Fruit fly (Drosophila melanogaster) whole organism, embryonic: ENCODE data around the gene Sf3a2.

Source experiments
- Abd-B ChIP-seq: fragments of 200-800 bp; sonication (Bioruptor generic); optimal IDR thresholded peaks from 2 replicates; lab custom pipeline; 2018; ENCODE audit warnings: missing biosample characterization, mild to moderate bottlenecking, missing genetic modification characterization, moderate library complexity
- Adf1 ChIP-seq: fragments of 200-800 bp; sonication (Bioruptor generic); IDR thresholded peaks from 2 replicates; pipeline ENCODE4 v1.3.6; 2022; ENCODE audit warnings: missing biosample characterization, missing genetic modification characterization
- Atf6 ChIP-seq: fragments of 200-800 bp; sonication (Bioruptor generic); IDR thresholded peaks from 2 replicates; pipeline ENCODE4 v1.3.6; 2022; ENCODE audit warnings: missing biosample characterization, missing genetic modification characterization
- BEAF-32 ChIP-seq: fragments of 200-800 bp; sonication (Bioruptor generic); optimal IDR thresholded peaks from 3 replicates; lab custom pipeline; 2017; ENCODE audit warnings: missing biosample characterization, missing genetic modification characterization, mild to moderate bottlenecking, moderate library complexity, missing genetic modification reagents
- CG10147 ChIP-seq: fragments of 200-800 bp; sonication (Bioruptor generic); optimal IDR thresholded peaks from 2 replicates; lab custom pipeline; 2019; ENCODE audit warnings: missing biosample characterization, mild to moderate bottlenecking, missing genetic modification characterization, moderate library complexity
- CG10267 ChIP-seq: fragments of 200-800 bp; sonication (Bioruptor generic); optimal IDR thresholded peaks from 2 replicates; lab custom pipeline; 2018; ENCODE audit warnings: missing biosample characterization, mild to moderate bottlenecking, missing genetic modification characterization, moderate library complexity
- CG12155 ChIP-seq: fragments of 200-800 bp; sonication (Bioruptor generic); optimal IDR thresholded peaks from 3 replicates; lab custom pipeline; 2016; ENCODE audit warnings: missing biosample characterization, missing genetic modification characterization
- CG12219 ChIP-seq: fragments of 200-800 bp; sonication (Bioruptor generic); optimal IDR thresholded peaks from 3 replicates; lab custom pipeline; 2018; ENCODE audit warnings: missing biosample characterization, mild to moderate bottlenecking, missing genetic modification characterization
- CG1233 ChIP-seq: fragments of 200-800 bp; sonication (Bioruptor generic); optimal IDR thresholded peaks from 4 replicates; lab custom pipeline; 2018; ENCODE audit warnings: missing biosample characterization, mild to moderate bottlenecking, missing genetic modification characterization
- CG15073 ChIP-seq: fragments of 200-800 bp; sonication (Bioruptor generic); optimal IDR thresholded peaks from 2 replicates; lab custom pipeline; 2016; ENCODE audit warnings: missing biosample characterization, missing genetic modification characterization
- CG16779 ChIP-seq: fragments of 200-800 bp; sonication (Bioruptor generic); IDR thresholded peaks from 2 replicates; pipeline ENCODE4 v1.3.6; 2022; ENCODE audit warnings: missing biosample characterization, missing genetic modification characterization
- CG17186 ChIP-seq: fragments of 200-800 bp; sonication (Bioruptor generic); optimal IDR thresholded peaks from 3 replicates; lab custom pipeline; 2017; ENCODE audit warnings: missing biosample characterization, missing genetic modification reagents, missing genetic modification characterization
- CG17612 ChIP-seq: fragments of 200-800 bp; sonication (Bioruptor generic); IDR thresholded peaks from 2 replicates; pipeline ENCODE4 v1.3.6; 2022; ENCODE audit warnings: missing biosample characterization, missing genetic modification characterization
- CG1832 ChIP-seq: fragments of 200-800 bp; sonication (Bioruptor generic); optimal IDR thresholded peaks from 2 replicates; lab custom pipeline; 2017; ENCODE audit warnings: missing biosample characterization, mild to moderate bottlenecking, missing genetic modification characterization, inconsistent platforms
- CG18619 ChIP-seq: fragments of 200-800 bp; sonication (Bioruptor generic); optimal IDR thresholded peaks from 3 replicates; lab custom pipeline; 2017; ENCODE audit warnings: missing biosample characterization, mild to moderate bottlenecking, missing genetic modification characterization
- CG18764 ChIP-seq: fragments of 200-800 bp; sonication (Bioruptor generic); optimal IDR thresholded peaks from 3 replicates; lab custom pipeline; 2016; ENCODE audit warnings: missing biosample characterization, missing genetic modification characterization
- CG30431 ChIP-seq: fragments of 200-800 bp; sonication (Bioruptor generic); optimal IDR thresholded peaks from 2 replicates; lab custom pipeline; 2017; ENCODE audit warnings: missing biosample characterization, missing genetic modification characterization
- CG3163 ChIP-seq: fragments of 200-800 bp; sonication (Bioruptor generic); optimal IDR thresholded peaks from 3 replicates; lab custom pipeline; 2016; ENCODE audit warnings: missing biosample characterization, missing genetic modification characterization
- CG32772 ChIP-seq: fragments of 200-800 bp; sonication (Bioruptor generic); IDR thresholded peaks from 2 replicates; pipeline ENCODE4 v1.3.6; 2022; ENCODE audit warnings: missing biosample characterization, missing genetic modification characterization
- CG4282 ChIP-seq: fragments of 200-800 bp; sonication (Bioruptor generic); optimal IDR thresholded peaks from 2 replicates; lab custom pipeline; 2016; ENCODE audit warnings: missing biosample characterization, missing genetic modification characterization
- CG4360 ChIP-seq: fragments of 200-800 bp; sonication (Bioruptor generic); IDR thresholded peaks from 2 replicates; pipeline ENCODE4 v1.3.6; 2022; ENCODE audit warnings: missing biosample characterization, missing genetic modification characterization
- CG4404 ChIP-seq: fragments of 200-800 bp; sonication (Bioruptor generic); IDR thresholded peaks from 2 replicates; pipeline ENCODE4 v1.3.6; 2022; ENCODE audit warnings: missing biosample characterization, missing genetic modification characterization
- CG5245 ChIP-seq: fragments of 200-800 bp; sonication (Bioruptor generic); optimal IDR thresholded peaks from 3 replicates; lab custom pipeline; 2016; ENCODE audit warnings: missing biosample characterization, missing genetic modification characterization
- CG7357 ChIP-seq: fragments of 200-800 bp; sonication (Bioruptor generic); IDR thresholded peaks from 3 replicates; pipeline ENCODE4 v1.3.6; 2022; ENCODE audit warnings: missing biosample characterization, missing genetic modification characterization
- CG7928 ChIP-seq: fragments of 200-800 bp; sonication (Bioruptor generic); optimal IDR thresholded peaks from 2 replicates; lab custom pipeline; 2017; ENCODE audit warnings: missing biosample characterization, mild to moderate bottlenecking, missing genetic modification characterization
- CG8765 ChIP-seq: fragments of 200-800 bp; sonication (Bioruptor generic); IDR thresholded peaks from 2 replicates; pipeline ENCODE4 v1.3.6; 2022; ENCODE audit warnings: missing biosample characterization, missing genetic modification characterization
- CG9215 ChIP-seq: fragments of 200-800 bp; sonication (Bioruptor generic); IDR thresholded peaks from 2 replicates; pipeline ENCODE4 v1.3.6; 2022; ENCODE audit warnings: missing biosample characterization, missing genetic modification characterization
- CG9797 ChIP-seq: fragments of 200-800 bp; sonication (Bioruptor generic); optimal IDR thresholded peaks from 3 replicates; lab custom pipeline; 2018; ENCODE audit warnings: missing biosample characterization, mild to moderate bottlenecking, missing genetic modification characterization
- CTCF ChIP-seq: fragments of 200-800 bp; sonication (Bioruptor generic); optimal IDR thresholded peaks from 2 replicates; lab custom pipeline; 2017; ENCODE audit warnings: missing biosample characterization, mild to moderate bottlenecking, missing genetic modification characterization, moderate library complexity
- Camta ChIP-seq: fragments of 200-800 bp; sonication (Bioruptor generic); optimal IDR thresholded peaks from 2 replicates; lab custom pipeline; 2016; ENCODE audit warnings: missing biosample characterization, missing genetic modification characterization
- D19B ChIP-seq: fragments of 200-800 bp; sonication (Bioruptor generic); optimal IDR thresholded peaks from 2 replicates; lab custom pipeline; 2017; ENCODE audit warnings: missing biosample characterization, mild to moderate bottlenecking, missing genetic modification characterization
- Dek ChIP-seq: fragments of 200-800 bp; sonication (Bioruptor generic); optimal IDR thresholded peaks from 3 replicates; lab custom pipeline; 2019; ENCODE audit warnings: missing biosample characterization, mild to moderate bottlenecking, missing genetic modification characterization, moderate library complexity
- Dll ChIP-seq: fragments of 200-800 bp; sonication (Bioruptor generic); IDR thresholded peaks from 4 replicates; pipeline ENCODE4 v1.3.6; 2022; ENCODE audit warnings: missing biosample characterization, missing genetic modification characterization; ENCODE audit not compliant: partially characterized antibody
- E2f2 ChIP-seq: fragments of 200-800 bp; sonication (Bioruptor generic); IDR thresholded peaks from 2 replicates; pipeline ENCODE4 v1.3.6; 2022; ENCODE audit warnings: missing biosample characterization, missing genetic modification characterization
- Hmr ChIP-seq: fragments of 200-800 bp; sonication (Bioruptor generic); optimal IDR thresholded peaks from 3 replicates; lab custom pipeline; 2017; ENCODE audit warnings: mild to moderate bottlenecking, missing biosample characterization, missing genetic modification reagents, missing genetic modification characterization
- Tbp ChIP-seq: fragments of >200 bp; optimal IDR thresholded peaks from 2 replicates; lab custom pipeline; 2018; ENCODE audit warnings: missing biosample characterization, missing genetic modification characterization
- Trl ChIP-seq, 3 experiments: fragments of >200 bp in 2 of 3; fragments of 200-800 bp in 1 of 3; sonication (Bioruptor generic) in 1 of 3; optimal IDR thresholded peaks; 2 replicates in 1 of 3; 3 replicates in 2 of 3; lab custom pipeline; 2016 to 2017; ENCODE audit warnings: missing biosample characterization in 1 of 3, missing genetic modification characterization in 1 of 3
- YL-1 ChIP-seq: fragments of 200-800 bp; sonication (Bioruptor generic); optimal IDR thresholded peaks from 3 replicates; lab custom pipeline; 2017; ENCODE audit warnings: missing biosample characterization, mild to moderate bottlenecking, missing genetic modification characterization
- cad ChIP-seq: fragments of >200 bp; optimal IDR thresholded peaks from 2 replicates; lab custom pipeline; 2017; ENCODE audit warnings: missing biosample characterization, missing genetic modification characterization
- gfzf ChIP-seq: fragments of 200-800 bp; sonication (Bioruptor generic); optimal IDR thresholded peaks from 2 replicates; lab custom pipeline; 2016; ENCODE audit warnings: missing biosample characterization, mild to moderate bottlenecking, missing genetic modification characterization, moderate library complexity
- hth ChIP-seq: fragments of >200 bp; optimal IDR thresholded peaks from 2 replicates; lab custom pipeline; 2017; ENCODE audit warnings: inconsistent platforms
- jing ChIP-seq: fragments of 200-800 bp; sonication (Bioruptor generic); optimal IDR thresholded peaks from 2 replicates; lab custom pipeline; 2018; ENCODE audit warnings: missing biosample characterization, mild to moderate bottlenecking, missing genetic modification characterization
- knrl ChIP-seq: fragments of 200-800 bp; sonication (Bioruptor generic); IDR thresholded peaks from 3 replicates; pipeline ENCODE4 v1.3.6; 2022; ENCODE audit warnings: missing biosample characterization, missing genetic modification characterization; ENCODE audit not compliant: partially characterized antibody
- mld ChIP-seq: fragments of 200-800 bp; sonication (Bioruptor generic); IDR thresholded peaks from 3 replicates; pipeline ENCODE4 v1.3.6; 2022; ENCODE audit warnings: missing biosample characterization, missing genetic modification characterization; ENCODE audit not compliant: partially characterized antibody
- nau ChIP-seq: fragments of 200-800 bp; sonication (Bioruptor generic); optimal IDR thresholded peaks from 3 replicates; lab custom pipeline; 2017; ENCODE audit warnings: missing biosample characterization, mild to moderate bottlenecking, missing genetic modification characterization, missing genetic modification reagents
- nerfin-2 ChIP-seq: fragments of 200-800 bp; sonication (Bioruptor generic); IDR thresholded peaks from 2 replicates; pipeline ENCODE4 v1.3.6; 2022; ENCODE audit warnings: missing biosample characterization, missing genetic modification characterization; ENCODE audit not compliant: partially characterized antibody
- pnt ChIP-seq: fragments of 200-800 bp; sonication (Bioruptor generic); optimal IDR thresholded peaks from 3 replicates; lab custom pipeline; 2016; ENCODE audit warnings: missing biosample characterization, missing genetic modification characterization
- run ChIP-seq: fragments of 200-800 bp; sonication (Bioruptor generic); optimal IDR thresholded peaks from 3 replicates; lab custom pipeline; 2018; ENCODE audit warnings: missing biosample characterization, mild to moderate bottlenecking, missing genetic modification characterization
- tio ChIP-seq: fragments of 200-800 bp; sonication (Bioruptor generic); optimal IDR thresholded peaks from 2 replicates; lab custom pipeline; 2017; ENCODE audit warnings: missing biosample characterization, missing genetic modification characterization, inconsistent platforms

The Sf3a2 gene

DNA sequence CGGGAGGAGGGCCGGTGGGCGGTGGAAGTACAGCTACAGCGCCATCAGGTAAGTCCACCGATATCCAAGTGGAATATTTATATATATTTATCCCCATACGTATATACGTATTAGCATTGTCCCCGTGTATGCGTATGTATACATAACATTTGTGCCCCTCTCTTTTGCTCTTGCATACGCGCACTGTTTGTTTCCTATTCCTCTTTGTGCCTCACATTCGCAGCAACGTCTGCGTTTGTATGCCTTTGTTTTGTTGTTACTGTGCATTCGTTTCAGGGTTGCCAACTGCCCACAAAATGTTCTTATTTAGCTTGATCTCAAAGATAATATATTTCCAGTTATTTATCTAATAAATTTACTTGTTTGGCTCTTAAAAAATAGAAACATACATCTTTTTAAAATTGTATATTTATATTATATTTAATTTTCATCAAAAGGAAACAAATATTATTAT, 7.5 kb downstream of the Sf3a2 start (continued):
- no peak for TF ChIP-seq Camta
- TF ChIP-seq Tbp (GFP tag; lab: Kevin White, UChicago), result no peak
- peak; percentile 26; the same call in 1 of the 2 replicates for TF ChIP-seq Adf1 (GFP tag; lab: Robert Waterston, UW)
- no peak for TF ChIP-seq CG16779 (GFP tag; lab: Robert Waterston, UW)
- TF ChIP-seq YL-1, result peak; percentile 80
- TF ChIP-seq D19B (GFP tag; lab: Kevin White, UChicago), result peak; percentile 35
- TF ChIP-seq nerfin-2 (GFP tag; lab: Robert Waterston, UW), result no peak
- TF ChIP-seq CG10267 (tag; lab: Kevin White, UChicago), result peak; percentile 65

DNA sequence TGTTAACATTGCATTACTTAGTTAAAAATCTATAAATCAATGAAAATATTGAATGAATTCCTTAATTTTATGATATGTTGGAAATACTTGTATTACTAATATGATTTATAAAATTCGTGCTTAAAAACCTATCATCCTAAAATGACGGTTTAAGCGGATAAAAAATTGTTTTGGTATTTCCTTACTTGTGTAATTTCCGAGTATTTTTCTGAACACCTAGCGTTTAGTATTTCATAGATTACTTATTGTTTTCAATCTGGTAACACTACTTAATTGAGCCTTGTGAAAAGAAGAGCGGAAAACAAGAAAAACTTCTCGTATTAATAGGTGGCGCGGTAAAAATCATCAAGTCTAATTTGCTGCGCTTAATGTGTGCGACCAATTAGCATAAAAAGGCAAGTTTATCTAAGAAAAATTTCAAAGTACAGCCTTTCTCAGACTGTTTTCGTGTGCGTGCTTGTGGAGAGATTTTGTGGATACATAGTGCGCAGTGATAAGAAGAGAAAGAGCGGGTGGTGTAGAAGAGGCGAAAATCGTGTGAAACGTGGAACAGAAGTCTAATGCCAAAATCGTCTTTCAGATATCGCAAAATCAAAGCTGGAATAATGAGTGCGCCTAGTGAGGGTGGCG, 8.0 kb downstream of the Sf3a2 start, which contains the start of gene Sap130:
Gene Sap130 (plus strand): TSS at position 243 of the 630 bp plus-strand sequence.
- TF ChIP-seq run (tag; lab: Kevin White, UChicago) (no peak), gfzf (peak; percentile 72), CTCF (GFP tag; lab: Kevin White, UChicago) (no peak), CG4360 (GFP tag; lab: Robert Waterston, UW) (no peak), CG15073 (no peak), CG9797 (GFP tag; lab: Kevin White, UChicago) (peak; percentile 30), CG7357 (GFP tag; lab: Robert Waterston, UW) (no peak), CG12219 (GFP tag; lab: Kevin White, UChicago) (no peak), CG12155 (no peak), CG18619 (GFP tag; lab: Kevin White, UChicago) (no peak), mld (no peak), CG4404 (GFP tag; lab: Robert Waterston, UW) (no peak), CG3163 (GFP tag; lab: Kevin White, UChicago) (peak; percentile 31), CG17186 (GFP tag; lab: Kevin White, UChicago) (no peak), Dll (GFP tag; lab: Robert Waterston, UW) (0 out of 4 replicates have a peak, but pooled peaks have one; percentile 41), CG32772 (GFP tag; lab: Robert Waterston, UW) (no peak), CG7928 (GFP tag; lab: Kevin White, UChicago) (no peak), CG10147 (GFP tag; lab: Kevin White, UChicago) (peak; percentile 35), CG4282 (GFP tag; lab: Kevin White, UChicago) (no peak), Trl (optimal IDR thresholded peaks at IDR 0.05; lab: Kevin White, UChicago) (peak in 1 of 2 experiments; percentile 72), Trl (GFP tag; optimal IDR thresholded peaks at IDR 0.05; lab: Kevin White, UChicago) (no peak), CG30431 (GFP tag; lab: Kevin White, UChicago) (no peak), jing (GFP tag; lab: Kevin White, UChicago) (no peak), CG18764 (GFP tag; lab: Kevin White, UChicago) (no peak), nau (GFP tag; lab: Kevin White, UChicago) (no peak), hth (lab: Kevin White, UChicago) (no peak), Abd-B (GFP tag; lab: Kevin White, UChicago) (no peak), Hmr (GFP tag; lab: Kevin White, UChicago) (no peak), E2f2 (GFP tag; lab: Robert Waterston, UW) (no peak), cad (GFP tag; lab: Kevin White, UChicago) (no peak), pnt (no peak), knrl (GFP tag; lab: Robert Waterston, UW) (0 out of 3 replicates have a peak, but pooled peaks have one; percentile 13), Atf6 (GFP tag; lab: Robert Waterston, UW) (no peak), CG5245 (GFP tag; lab: Kevin White, UChicago) (no peak), CG8765 (GFP tag; lab: Robert Waterston, UW) (no peak), CG17612 (GFP tag; lab: Robert Waterston, UW) (no peak), CG9215 (GFP tag; lab: Robert Waterston, UW) (no peak), CG1832 (GFP tag; lab: Kevin White, UChicago) (no peak), Dek (tag; lab: Kevin White, UChicago) (no peak), CG1233 (no peak), tio (GFP tag; lab: Kevin White, UChicago) (no peak), BEAF-32 (GFP tag; lab: Kevin White, UChicago) (peak; percentile 57)
